Fruit fly (Drosophila melanogaster): Measurements from ENCODE around the gene CG11714.
A peak's percentile ranks its signal among the peaks of the same experiment; 100 is the strongest.

Gene CG11714

dm6 chr3L:11547302-11547994, 24.9 kb upstream of the CG11714 start (continued):
- no peak for TF ChIP-seq gsb (GFP tag; IDR thresholded peaks at IDR 0.05)
- no peak for TF ChIP-seq Eip74EF (GFP tag; optimal IDR thresholded peaks at IDR 0.05)
- no peak for TF ChIP-seq YL-1 (GFP tag; optimal IDR thresholded peaks at IDR 0.05)
- no peak for TF ChIP-seq B-H2 (GFP tag; optimal IDR thresholded peaks at IDR 0.05)
- TF ChIP-seq CG9932 (GFP tag; IDR thresholded peaks at IDR 0.05) = no peak
- peak; percentile 77 for TF ChIP-seq kni (GFP tag; optimal IDR thresholded peaks at IDR 0.05)
- no peak for TF ChIP-seq CG9215 (GFP tag; IDR thresholded peaks at IDR 0.05)
- TF ChIP-seq Lim3 (GFP tag; IDR thresholded peaks at IDR 0.05) = no peak
- TF ChIP-seq maf-S (GFP tag; optimal IDR thresholded peaks at IDR 0.05) = no peak

DNA sequence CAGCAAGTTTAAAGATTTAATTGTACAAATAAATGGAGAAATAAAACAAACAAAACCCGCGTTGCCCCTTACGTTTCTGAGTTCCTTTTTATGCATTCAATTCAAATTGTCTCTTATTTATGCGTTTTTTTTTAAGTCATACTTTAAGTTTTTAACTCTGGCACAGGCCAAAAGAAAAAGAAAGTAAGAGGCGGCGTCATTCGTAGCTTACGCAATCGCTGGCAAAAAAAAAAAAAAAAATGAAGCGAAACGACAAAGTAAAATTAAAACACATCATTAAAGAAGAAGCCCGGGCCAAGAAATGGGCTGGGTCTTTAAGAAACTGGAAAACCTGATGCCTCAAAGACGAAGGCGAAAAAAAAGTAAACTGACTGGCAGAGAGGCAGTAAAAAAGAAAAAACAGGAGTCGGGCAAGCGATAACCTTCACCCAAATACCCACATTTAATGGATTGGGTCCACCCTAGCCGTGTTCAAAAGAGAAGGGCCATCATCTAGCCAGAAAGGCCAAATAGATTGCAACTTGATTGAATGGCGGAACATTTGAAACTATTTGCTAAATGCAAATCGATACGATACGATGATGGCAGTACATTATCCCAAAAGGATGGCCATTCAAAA, 21.3 kb upstream of the CG11714 start:
- TF ChIP-seq trem (tag; optimal IDR thresholded peaks at IDR 0.05) (no peak), stc (GFP tag; IDR thresholded peaks at IDR 0.05) (no peak), CG12236 (GFP tag; optimal IDR thresholded peaks at IDR 0.05) (no peak), CG11247 (GFP tag; IDR thresholded peaks at IDR 0.05) (0 out of 2 replicates have a peak, but pooled peaks have one; percentile 30), oc (tag; optimal IDR thresholded peaks at IDR 0.05) (no peak), lov (optimal IDR thresholded peaks at IDR 0.05) (no peak), lov (GFP tag; IDR thresholded peaks at IDR 0.05) (no peak), CG10979 (tag; optimal IDR thresholded peaks at IDR 0.05) (no peak), CG12155 (GFP tag; optimal IDR thresholded peaks at IDR 0.05) (no peak), Sox102F (GFP tag; optimal IDR thresholded peaks at IDR 0.05) (no peak), CG11560 (tag; IDR thresholded peaks at IDR 0.05) (no peak), kay (GFP tag; optimal IDR thresholded peaks at IDR 0.05) (no peak), CG32532 (GFP tag; IDR thresholded peaks at IDR 0.05) (0 out of 2 replicates have a peak, but pooled peaks have one; percentile 34), CoRest (tag; optimal IDR thresholded peaks at IDR 0.05) (no peak), Elba2 (GFP tag; optimal IDR thresholded peaks at IDR 0.05) (no peak), Ptx1 (GFP tag; IDR thresholded peaks at IDR 0.05) (0 out of 2 replicates have a peak, but pooled peaks have one; percentile 7), Oaz (GFP tag; IDR thresholded peaks at IDR 0.05) (no peak), row (GFP tag; IDR thresholded peaks at IDR 0.05) (no peak), CG8765 (GFP tag; IDR thresholded peaks at IDR 0.05) (no peak), CG30020 (tag; optimal IDR thresholded peaks at IDR 0.05) (no peak), Deaf1 (tag; optimal IDR thresholded peaks at IDR 0.05) (no peak), TFAM (GFP tag; optimal IDR thresholded peaks at IDR 0.05) (no peak), Xrp1 (GFP tag; IDR thresholded peaks at IDR 0.05) (no peak), CG7745 (tag; optimal IDR thresholded peaks at IDR 0.05) (no peak), CkIIα-i1 (GFP tag; IDR thresholded peaks at IDR 0.05) (no peak), CG16779 (GFP tag; IDR thresholded peaks at IDR 0.05) (no peak), Hmx (GFP tag; optimal IDR thresholded peaks at IDR 0.05) (no peak), CG8290 (GFP tag; optimal IDR thresholded peaks at IDR 0.05) (no peak), CG8290 (tag; optimal IDR thresholded peaks at IDR 0.05) (no peak), CG1024 (GFP tag; IDR thresholded peaks at IDR 0.05) (no peak), CG6765 (GFP tag; optimal IDR thresholded peaks at IDR 0.05) (no peak), nau (GFP tag; optimal IDR thresholded peaks at IDR 0.05) (no peak), H15 (GFP tag; IDR thresholded peaks at IDR 0.05) (no peak), CG17328 (GFP tag; IDR thresholded peaks at IDR 0.05) (no peak), Fer1 (GFP tag; optimal IDR thresholded peaks at IDR 0.05) (no peak), lmd (GFP tag; IDR thresholded peaks at IDR 0.05) (0 out of 2 replicates have a peak, but pooled peaks have one; percentile 16), CG4707 (GFP tag; optimal IDR thresholded peaks at IDR 0.05) (no peak), scrt (GFP tag; optimal IDR thresholded peaks at IDR 0.05) (no peak), CG10267 (tag; optimal IDR thresholded peaks at IDR 0.05) (no peak), nom (GFP tag; optimal IDR thresholded peaks at IDR 0.05) (peak; percentile 30), CG12299 (tag; optimal IDR thresholded peaks at IDR 0.05) (no peak)
